Fruit fly (Drosophila melanogaster): ENCODE measurements around the gene CG3213.

The CG3213 gene

DNA sequence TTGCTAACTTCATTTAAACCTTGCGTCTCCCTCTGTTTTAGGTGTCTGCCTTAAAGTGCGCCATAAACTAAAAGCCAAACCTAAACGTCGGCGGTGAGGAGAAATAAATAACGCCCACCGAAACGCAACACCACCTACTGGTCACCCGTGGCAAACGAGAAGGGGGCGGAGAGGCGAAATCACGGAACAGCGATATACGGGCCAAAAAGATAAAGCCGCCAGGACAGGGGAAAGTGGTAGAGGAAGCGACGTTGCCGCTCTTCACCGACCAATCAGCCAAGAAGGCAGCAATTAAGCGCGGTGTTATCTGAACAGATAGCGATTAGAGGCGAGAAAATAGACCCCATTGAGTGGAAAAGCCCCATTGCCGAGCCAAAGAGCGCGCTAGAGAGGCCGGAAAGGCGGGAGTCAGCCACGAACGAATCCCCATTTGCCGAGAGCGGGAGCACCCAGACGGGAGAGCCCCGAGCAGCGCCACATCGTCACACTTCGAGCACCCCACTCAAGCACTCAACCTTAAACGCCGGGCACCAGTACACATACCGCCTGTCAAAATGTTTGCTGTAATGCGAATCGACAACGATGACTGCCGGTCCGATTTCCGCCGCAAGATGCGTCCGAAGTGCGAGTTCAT lies 25.7 kb upstream of the CG3213 start:
- TF ChIP-seq zen (tag; optimal IDR thresholded peaks at IDR 0.05) (no peak), Scr (GFP tag; IDR thresholded peaks at IDR 0.05; ENCODE audit: partially characterized antibody) (0 out of 2 replicates have a peak, but pooled peaks have one; percentile 19), CG34224 (GFP tag; IDR thresholded peaks at IDR 0.05; ENCODE audit: partially characterized antibody) (peak; percentile 80), CG9215 (GFP tag; IDR thresholded peaks at IDR 0.05) (no peak), twi (tag; optimal IDR thresholded peaks at IDR 0.05) (no peak), Nf-YA (GFP tag; IDR thresholded peaks at IDR 0.05) (peak; percentile 63; the same call in 1 of the 2 replicates), Med (GFP tag) (peak; percentile 79), zen2 (GFP tag; IDR thresholded peaks at IDR 0.05; ENCODE audit: partially characterized antibody) (peak; percentile 86), ERR (GFP tag; optimal IDR thresholded peaks at IDR 0.05) (no peak), ci (GFP tag; IDR thresholded peaks at IDR 0.05) (peak; percentile 39; the same call in 1 of the 3 replicates), slp2 (GFP tag; optimal IDR thresholded peaks at IDR 0.05) (no peak), jing (GFP tag; optimal IDR thresholded peaks at IDR 0.05) (no peak), CG11398 (GFP tag; optimal IDR thresholded peaks at IDR 0.05) (no peak), Trl (optimal IDR thresholded peaks at IDR 0.05) (peak; percentile 91 to 94), Trl (GFP tag; optimal IDR thresholded peaks at IDR 0.05) (peak; percentile 42), Jarid2 (GFP tag; optimal IDR thresholded peaks at IDR 0.05) (peak; percentile 6), Opbp (GFP tag; IDR thresholded peaks at IDR 0.05; ENCODE audit: partially characterized antibody) (no peak), CG5245 (GFP tag; optimal IDR thresholded peaks at IDR 0.05) (no peak), scrt (GFP tag; optimal IDR thresholded peaks at IDR 0.05) (no peak), CG9932 (GFP tag; IDR thresholded peaks at IDR 0.05) (peak; percentile 22; the same call in 1 of the 2 replicates), Nf-YC (tag; optimal IDR thresholded peaks at IDR 0.05) (peak; percentile 92), Xrp1 (GFP tag; IDR thresholded peaks at IDR 0.05) (peak; percentile 39; the same call in 1 of the 2 replicates), crol (GFP tag; IDR thresholded peaks at IDR 0.05) (peak; percentile 87), sna (GFP tag; IDR thresholded peaks at IDR 0.05; ENCODE audit: partially characterized antibody) (peak; percentile 58), D (optimal IDR thresholded peaks at IDR 0.05) (no peak), D (GFP tag; optimal IDR thresholded peaks at IDR 0.05) (no peak), MBD-R2 (GFP tag; IDR thresholded peaks at IDR 0.05) (no peak), Doc3 (GFP tag; IDR thresholded peaks at IDR 0.05; ENCODE audit: partially characterized antibody) (peak; percentile 60; the same call in 1 of the 3 replicates), GATAe (GFP tag; conservative IDR thresholded peaks at IDR 0.05) (peak; percentile 84), exex (tag; optimal IDR thresholded peaks at IDR 0.05) (peak; percentile 49), CG32532 (GFP tag; IDR thresholded peaks at IDR 0.05) (peak; percentile 75; the same call in 1 of the 2 replicates), sug (tag; optimal IDR thresholded peaks at IDR 0.05) (peak; percentile 35), schlank (tag; optimal IDR thresholded peaks at IDR 0.05) (no peak), CG6765 (GFP tag; optimal IDR thresholded peaks at IDR 0.05) (no peak), CG1529 (GFP tag; optimal IDR thresholded peaks at IDR 0.05) (no peak), gcm (GFP tag; optimal IDR thresholded peaks at IDR 0.05) (peak; percentile 0), CG13287 (GFP tag; IDR thresholded peaks at IDR 0.05; ENCODE audit: partially characterized antibody) (peak; percentile 50; the same call in 1 of the 2 replicates), CG18011 (GFP tag; optimal IDR thresholded peaks at IDR 0.05) (no peak), CG16863 (GFP tag; optimal IDR thresholded peaks at IDR 0.05) (no peak), CG30431 (GFP tag; optimal IDR thresholded peaks at IDR 0.05) (no peak), CG12104 (GFP tag; optimal IDR thresholded peaks at IDR 0.05) (no peak), CG31441 (GFP tag; IDR thresholded peaks at IDR 0.05) (no peak), CTCF (GFP tag; optimal IDR thresholded peaks at IDR 0.05) (peak; percentile 65), Dbx (GFP tag; IDR thresholded peaks at IDR 0.05) (peak; percentile 41; the same call in 1 of the 3 replicates), CG10321 (GFP tag; IDR thresholded peaks at IDR 0.05) (peak; percentile 50), CG4820 (GFP tag; optimal IDR thresholded peaks at IDR 0.05) (no peak), CG3407 (GFP tag; optimal IDR thresholded peaks at IDR 0.05) (peak; percentile 100), Oli (tag; optimal IDR thresholded peaks at IDR 0.05) (no peak), Antp (GFP tag; optimal IDR thresholded peaks at IDR 0.05) (no peak), chinmo (GFP tag; IDR thresholded peaks at IDR 0.05; ENCODE audit: partially characterized antibody) (0 out of 4 replicates have a peak, but pooled peaks have one; percentile 53)

All from whole organism, embryonic.